Fruit fly (Drosophila melanogaster) whole organism, embryonic: ENCODE results near the gene Tom70.
A peak's percentile ranks its signal among the peaks of the same experiment; 100 is the strongest.

Experiments
- Asciz ChIP-seq: fragments of 200-800 bp; sonication (Bioruptor generic); optimal IDR thresholded peaks from 2 replicates; lab custom pipeline; 2017; ENCODE audit warnings: missing biosample characterization, mild to moderate bottlenecking, missing genetic modification characterization, missing genetic modification reagents
- Atf3 ChIP-seq: fragments of 200-800 bp; sonication (Bioruptor generic); optimal IDR thresholded peaks from 3 replicates; lab custom pipeline; 2016; ENCODE audit warnings: missing biosample characterization, missing genetic modification characterization
- CG10274 ChIP-seq: fragments of 200-800 bp; sonication (Bioruptor generic); optimal IDR thresholded peaks from 3 replicates; lab custom pipeline; 2017; ENCODE audit warnings: missing biosample characterization, mild to moderate bottlenecking, missing genetic modification characterization
- CG10654 ChIP-seq: fragments of 200-800 bp; sonication (Bioruptor generic); optimal IDR thresholded peaks from 2 replicates; lab custom pipeline; 2016; ENCODE audit warnings: missing biosample characterization, missing genetic modification characterization
- CG11723 ChIP-seq: fragments of 200-800 bp; sonication (Bioruptor generic); optimal IDR thresholded peaks from 2 replicates; lab custom pipeline; 2017; ENCODE audit warnings: missing biosample characterization, mild to moderate bottlenecking, missing genetic modification characterization
- CG12659 ChIP-seq: fragments of 200-800 bp; sonication (Bioruptor generic); optimal IDR thresholded peaks from 3 replicates; lab custom pipeline; 2017; ENCODE audit warnings: mild to moderate bottlenecking, missing biosample characterization, missing genetic modification reagents, missing genetic modification characterization
- CG13123 ChIP-seq: fragments of 200-800 bp; sonication (Bioruptor generic); optimal IDR thresholded peaks from 2 replicates; lab custom pipeline; 2016; ENCODE audit warnings: missing biosample characterization, missing genetic modification characterization
- CG14014 ChIP-seq: fragments of 200-800 bp; sonication (Bioruptor generic); IDR thresholded peaks from 2 replicates; pipeline ENCODE4 v1.3.6; 2022; ENCODE audit warnings: missing biosample characterization, missing genetic modification characterization
- CG14860 ChIP-seq: fragments of 200-800 bp; sonication (Bioruptor generic); IDR thresholded peaks from 3 replicates; pipeline ENCODE4 v1.3.6; 2022; ENCODE audit warnings: missing biosample characterization, missing genetic modification characterization; ENCODE audit not compliant: partially characterized antibody
- CG15269 ChIP-seq: fragments of 200-800 bp; sonication (Bioruptor generic); optimal IDR thresholded peaks from 2 replicates; lab custom pipeline; 2018; ENCODE audit warnings: missing biosample characterization, mild to moderate bottlenecking, missing genetic modification characterization, moderate library complexity
- CG1529 ChIP-seq: fragments of 200-800 bp; sonication (Bioruptor generic); optimal IDR thresholded peaks from 3 replicates; lab custom pipeline; 2018; ENCODE audit warnings: missing biosample characterization, missing genetic modification characterization
- CG1647 ChIP-seq: fragments of 200-800 bp; sonication (Bioruptor generic); optimal IDR thresholded peaks from 3 replicates; lab custom pipeline; 2016; ENCODE audit warnings: missing biosample characterization, missing genetic modification characterization
- CG16815 ChIP-seq: fragments of 200-800 bp; sonication (Bioruptor generic); optimal IDR thresholded peaks from 3 replicates; lab custom pipeline; 2017; ENCODE audit warnings: missing biosample characterization, mild to moderate bottlenecking, missing genetic modification characterization
- CG1792 ChIP-seq: fragments of 200-800 bp; sonication (Bioruptor generic); optimal IDR thresholded peaks from 2 replicates; lab custom pipeline; 2016; ENCODE audit warnings: missing biosample characterization, missing genetic modification characterization
- CG2678 ChIP-seq: fragments of 200-800 bp; sonication (Bioruptor generic); optimal IDR thresholded peaks from 3 replicates; lab custom pipeline; 2019; ENCODE audit warnings: missing biosample characterization, mild to moderate bottlenecking, missing genetic modification characterization, moderate library complexity
- CG31441 ChIP-seq: fragments of 200-800 bp; sonication (Bioruptor generic); IDR thresholded peaks from 2 replicates; pipeline ENCODE4 v1.3.6; 2022; ENCODE audit warnings: missing biosample characterization, missing genetic modification characterization
- CG3995 ChIP-seq: fragments of 200-800 bp; sonication (Bioruptor generic); optimal IDR thresholded peaks from 3 replicates; lab custom pipeline; 2016; ENCODE audit warnings: missing biosample characterization, missing genetic modification characterization
- CG4328 ChIP-seq: fragments of 200-800 bp; sonication (Bioruptor generic); optimal IDR thresholded peaks from 3 replicates; lab custom pipeline; 2017; ENCODE audit warnings: missing biosample characterization, missing genetic modification reagents, missing genetic modification characterization
- CG5245 ChIP-seq: fragments of 200-800 bp; sonication (Bioruptor generic); optimal IDR thresholded peaks from 3 replicates; lab custom pipeline; 2016; ENCODE audit warnings: missing biosample characterization, missing genetic modification characterization
- CG6272 ChIP-seq: fragments of 200-800 bp; sonication (Bioruptor generic); IDR thresholded peaks from 2 replicates; pipeline ENCODE4 v1.3.6; 2022; ENCODE audit warnings: missing biosample characterization, missing genetic modification characterization
- CG7357 ChIP-seq: fragments of 200-800 bp; sonication (Bioruptor generic); IDR thresholded peaks from 3 replicates; pipeline ENCODE4 v1.3.6; 2022; ENCODE audit warnings: missing biosample characterization, missing genetic modification characterization
- CG7556 ChIP-seq: fragments of 200-800 bp; sonication (Bioruptor generic); optimal IDR thresholded peaks from 2 replicates; lab custom pipeline; 2017; ENCODE audit warnings: missing biosample characterization, mild to moderate bottlenecking, missing genetic modification characterization
- CG8281 ChIP-seq: fragments of 200-800 bp; sonication (Bioruptor generic); optimal IDR thresholded peaks from 2 replicates; lab custom pipeline; 2018; ENCODE audit warnings: missing biosample characterization, mild to moderate bottlenecking, missing genetic modification characterization, moderate library complexity
- D ChIP-seq, 2 experiments: fragments of 200-800 bp in 1 of 2; fragments of >200 bp in 1 of 2; sonication (Bioruptor generic) in 1 of 2; optimal IDR thresholded peaks; 2 replicates in 1 of 2; 3 replicates in 1 of 2; lab custom pipeline; 2017; ENCODE audit warnings: mild to moderate bottlenecking in 1 of 2, missing biosample characterization in 1 of 2, missing genetic modification characterization in 1 of 2, missing genetic modification reagents in 1 of 2
- Ets97D ChIP-seq: fragments of 200-800 bp; sonication (Bioruptor generic); optimal IDR thresholded peaks from 3 replicates; lab custom pipeline; 2016; ENCODE audit warnings: missing biosample characterization, missing genetic modification characterization
- GATAe ChIP-seq: fragments of 200-800 bp; sonication (Bioruptor generic); conservative IDR thresholded peaks from 2 replicates; pipeline ENCODE4 v1.3.6; 2022; ENCODE audit warnings: missing biosample characterization, missing genetic modification characterization
- Kr ChIP-seq: fragments of 200-800 bp; sonication (Bioruptor generic); optimal IDR thresholded peaks from 2 replicates; lab custom pipeline; 2017; ENCODE audit warnings: missing biosample characterization, mild to moderate bottlenecking, missing genetic modification characterization
- Ptx1 ChIP-seq: fragments of 200-800 bp; sonication (Bioruptor generic); IDR thresholded peaks from 2 replicates; pipeline ENCODE4 v1.3.6; 2022; ENCODE audit warnings: missing biosample characterization, missing genetic modification characterization
- Side ChIP-seq: fragments of 200-800 bp; sonication (Bioruptor generic); optimal IDR thresholded peaks from 2 replicates; lab custom pipeline; 2016; ENCODE audit warnings: missing biosample characterization, missing genetic modification characterization
- Sox102F ChIP-seq: fragments of 200-800 bp; sonication (Bioruptor generic); optimal IDR thresholded peaks from 2 replicates; lab custom pipeline; 2018; ENCODE audit warnings: missing biosample characterization, mild to moderate bottlenecking, missing genetic modification characterization, moderate library complexity
- Ssrp ChIP-seq: fragments of 200-800 bp; sonication (Bioruptor generic); optimal IDR thresholded peaks from 2 replicates; lab custom pipeline; 2018; ENCODE audit warnings: missing biosample characterization, mild to moderate bottlenecking, missing genetic modification characterization, moderate library complexity
- Tbp ChIP-seq: fragments of >200 bp; optimal IDR thresholded peaks from 2 replicates; lab custom pipeline; 2018; ENCODE audit warnings: missing biosample characterization, missing genetic modification characterization
- amos ChIP-seq: fragments of 200-800 bp; sonication (Bioruptor generic); IDR thresholded peaks from 2 replicates; pipeline ENCODE4 v1.3.6; 2022; ENCODE audit warnings: missing biosample characterization, missing genetic modification characterization; ENCODE audit not compliant: partially characterized antibody
- cg ChIP-seq: fragments of 200-800 bp; sonication (Bioruptor generic); optimal IDR thresholded peaks from 3 replicates; lab custom pipeline; 2019; ENCODE audit warnings: missing biosample characterization, mild to moderate bottlenecking, missing genetic modification characterization, moderate library complexity
- chif ChIP-seq, 2 experiments: fragments of 200-800 bp; sonication (Bioruptor generic); optimal IDR thresholded peaks; 3 replicates each; lab custom pipeline; 2016; ENCODE audit warnings: missing biosample characterization in 2 of 2, missing genetic modification characterization in 2 of 2
- croc ChIP-seq: fragments of 200-800 bp; sonication (Bioruptor generic); conservative IDR thresholded peaks from 3 replicates; pipeline ENCODE4 v1.3.6; 2022; ENCODE audit warnings: missing biosample characterization, missing genetic modification characterization
- dpn ChIP-seq, 2 experiments: fragments of 200-800 bp; sonication (Bioruptor generic); optimal IDR thresholded peaks; 3 replicates each; lab custom pipeline; 2016; ENCODE audit warnings: missing biosample characterization in 2 of 2, missing genetic modification characterization in 2 of 2
- ftz-f1 ChIP-seq: fragments of 200-800 bp; sonication (Bioruptor generic); optimal IDR thresholded peaks from 2 replicates; lab custom pipeline; 2016; ENCODE audit warnings: missing biosample characterization, missing genetic modification characterization
- gcm2 ChIP-seq: fragments of 200-800 bp; sonication (Bioruptor generic); optimal IDR thresholded peaks from 2 replicates; lab custom pipeline; 2016; ENCODE audit warnings: missing biosample characterization, missing genetic modification characterization
- hb ChIP-seq: fragments of 200-800 bp; sonication (Bioruptor generic); IDR thresholded peaks from 3 replicates; pipeline ENCODE4 v1.3.6; 2022; ENCODE audit warnings: missing biosample characterization, missing genetic modification characterization; ENCODE audit not compliant: partially characterized antibody
- inv ChIP-seq: fragments of 200-800 bp; sonication (Bioruptor generic); IDR thresholded peaks from 2 replicates; pipeline ENCODE4 v1.3.6; 2022; ENCODE audit warnings: missing biosample characterization, missing genetic modification characterization; ENCODE audit not compliant: partially characterized antibody
- ken ChIP-seq: fragments of 200-800 bp; sonication (Bioruptor generic); IDR thresholded peaks from 3 replicates; pipeline ENCODE4 v1.3.6; 2022; ENCODE audit warnings: missing biosample characterization, missing genetic modification characterization
- nau ChIP-seq: fragments of 200-800 bp; sonication (Bioruptor generic); optimal IDR thresholded peaks from 3 replicates; lab custom pipeline; 2017; ENCODE audit warnings: missing biosample characterization, mild to moderate bottlenecking, missing genetic modification characterization, missing genetic modification reagents
- phol ChIP-seq: fragments of 200-800 bp; sonication (Bioruptor generic); optimal IDR thresholded peaks from 3 replicates; lab custom pipeline; 2018; ENCODE audit warnings: missing biosample characterization, mild to moderate bottlenecking, missing genetic modification characterization, moderate library complexity
- prd ChIP-seq, 3 experiments: fragments of >200 bp in 2 of 3; fragments of 200-800 bp in 1 of 3; sonication (Bioruptor generic) in 1 of 3; optimal IDR thresholded peaks in 2 of 3; IDR thresholded peaks in 1 of 3; 2 replicates in 2 of 3; 3 replicates in 1 of 3; pipeline versions ENCODE4 v1.3.6 to Lab custom; 2017 to 2022; ENCODE audit warnings: missing biosample characterization in 1 of 3, missing genetic modification characterization in 1 of 3
- rib ChIP-seq: fragments of 200-800 bp; sonication (Bioruptor generic); IDR thresholded peaks from 2 replicates; pipeline ENCODE4 v1.3.6; 2022; ENCODE audit warnings: missing biosample characterization, missing genetic modification characterization
- row ChIP-seq: fragments of 200-800 bp; sonication (Bioruptor generic); IDR thresholded peaks from 3 replicates; pipeline ENCODE4 v1.3.6; 2022; ENCODE audit warnings: missing biosample characterization, missing genetic modification characterization
- schlank ChIP-seq: fragments of 200-800 bp; sonication (Bioruptor generic); optimal IDR thresholded peaks from 2 replicates; lab custom pipeline; 2018; ENCODE audit warnings: missing biosample characterization, mild to moderate bottlenecking, missing genetic modification characterization
- sens ChIP-seq: fragments of 200-800 bp; sonication (Bioruptor generic); peaks from one replicate; lab custom pipeline; 2016; ENCODE audit warnings: missing biosample characterization, missing genetic modification characterization
- twi ChIP-seq: fragments of 200-800 bp; optimal IDR thresholded peaks from 2 replicates; lab custom pipeline; 2019; ENCODE audit warnings: missing biosample characterization, mild to moderate bottlenecking, missing genetic modification characterization, moderate library complexity
- wdn ChIP-seq: fragments of 200-800 bp; sonication (Bioruptor generic); IDR thresholded peaks from 2 replicates; pipeline ENCODE4 v1.3.6; 2022; ENCODE audit warnings: missing biosample characterization, missing genetic modification characterization

Tom70 gene

dm6 chr2L:12040510-12040909, 2.2 kb upstream of the Tom70 start, which contains the start of gene CG6766 (continued):
- TF ChIP-seq prd (optimal IDR thresholded peaks at IDR 0.05; lab: Kevin White, UChicago) = no peak
- TF ChIP-seq prd (GFP tag; IDR thresholded peaks at IDR 0.05; lab: Robert Waterston, UW) = no peak
- TF ChIP-seq sens = peak; percentile 73
- no peak for TF ChIP-seq Tbp
- no peak; the same call in 1 of the 2 replicates for TF ChIP-seq amos
- TF ChIP-seq wdn (GFP tag; lab: Robert Waterston, UW) = no peak
- TF ChIP-seq CG7556 = no peak
- no peak for TF ChIP-seq CG1792
- TF ChIP-seq CG2678 (tag; lab: Kevin White, UChicago) = no peak
- TF ChIP-seq rib (GFP tag; lab: Robert Waterston, UW) = no peak
- no peak for TF ChIP-seq ftz-f1 (GFP tag; lab: Kevin White, UChicago)
- no peak for TF ChIP-seq CG1647 (GFP tag; lab: Kevin White, UChicago)
- no peak for TF ChIP-seq CG8281 (tag; lab: Kevin White, UChicago)
- no peak for TF ChIP-seq inv (GFP tag; lab: Robert Waterston, UW)
- no peak for TF ChIP-seq Ptx1 (GFP tag; lab: Robert Waterston, UW)
- TF ChIP-seq CG16815 (GFP tag; lab: Kevin White, UChicago) = no peak
- peak; percentile 2 for TF ChIP-seq CG3995 (GFP tag; lab: Kevin White, UChicago)
- no peak for TF ChIP-seq GATAe
- TF ChIP-seq twi = peak; percentile 77
- no peak for TF ChIP-seq Side (GFP tag; lab: Kevin White, UChicago)
- no peak for TF ChIP-seq CG14014 (GFP tag; lab: Robert Waterston, UW)
- no peak for TF ChIP-seq D (optimal IDR thresholded peaks at IDR 0.05; lab: Kevin White, UChicago)
- no peak for TF ChIP-seq D (GFP tag; optimal IDR thresholded peaks at IDR 0.05; lab: Kevin White, UChicago)
- TF ChIP-seq CG15269 (tag; lab: Kevin White, UChicago) = no peak
- peak; percentile 9 for TF ChIP-seq phol (tag; lab: Kevin White, UChicago)
- TF ChIP-seq cg (GFP tag; lab: Kevin White, UChicago) = no peak
- no peak for TF ChIP-seq CG6272 (GFP tag; lab: Robert Waterston, UW)
- no peak for TF ChIP-seq Ssrp (tag; lab: Kevin White, UChicago)
- no peak for TF ChIP-seq CG5245
- no peak for TF ChIP-seq CG10274 (GFP tag; lab: Kevin White, UChicago)
- TF ChIP-seq Asciz (GFP tag; lab: Kevin White, UChicago) = no peak
- no peak for TF ChIP-seq Kr (GFP tag; lab: Kevin White, UChicago)
- TF ChIP-seq CG14860 (GFP tag; lab: Robert Waterston, UW) = no peak; the same call in 2 of the 3 replicates
- peak; percentile 80 for TF ChIP-seq row (GFP tag; lab: Robert Waterston, UW)
- no peak for TF ChIP-seq dpn (GFP tag; optimal IDR thresholded peaks at IDR 0.05; lab: Kevin White, UChicago)
- no peak for TF ChIP-seq Sox102F (GFP tag; lab: Kevin White, UChicago)
- TF ChIP-seq Ets97D (GFP tag; lab: Kevin White, UChicago) = peak; percentile 3
- no peak for TF ChIP-seq hb (GFP tag; lab: Robert Waterston, UW)
- no peak for TF ChIP-seq chif (GFP tag; optimal IDR thresholded peaks at IDR 0.05; lab: Kevin White, UChicago)
- TF ChIP-seq CG10654 = no peak
- TF ChIP-seq CG13123 (GFP tag; lab: Kevin White, UChicago) = no peak
- no peak for TF ChIP-seq croc (GFP tag; lab: Robert Waterston, UW)
- no peak for TF ChIP-seq ken (GFP tag; lab: Robert Waterston, UW)
- no peak for TF ChIP-seq CG4328 (GFP tag; lab: Kevin White, UChicago)
- no peak for TF ChIP-seq CG7357 (GFP tag; lab: Robert Waterston, UW)
- TF ChIP-seq Atf3 = no peak
- TF ChIP-seq nau (GFP tag; lab: Kevin White, UChicago) = no peak
- TF ChIP-seq CG1529 = no peak
- TF ChIP-seq CG11723 (GFP tag; lab: Kevin White, UChicago) = no peak
- no peak for TF ChIP-seq gcm2
- TF ChIP-seq CG31441 (GFP tag; lab: Robert Waterston, UW) = no peak
- peak; percentile 31 for TF ChIP-seq CG12659 (GFP tag; lab: Kevin White, UChicago)
- TF ChIP-seq schlank (tag; lab: Kevin White, UChicago) = no peak
